Fruit fly (Drosophila melanogaster) whole organism, wandering third instar larva: ENCODE data around the gene CG13928.
A peak's percentile ranks its signal among the peaks of the same experiment; 100 is the strongest.

ENCODE experiments used
- Abd-B ChIP-seq: fragments of >200 bp; optimal IDR thresholded peaks from 2 replicates; lab custom pipeline; 2017; ENCODE audit warnings: missing biosample characterization, missing genetic modification characterization
- CG32264 ChIP-seq: fragments of 200-800 bp; sonication (Bioruptor generic); optimal IDR thresholded peaks from 2 replicates; lab custom pipeline; 2016; ENCODE audit warnings: missing biosample characterization, missing genetic modification characterization
- CG9705 ChIP-seq: fragments of 200-800 bp; sonication (Bioruptor generic); optimal IDR thresholded peaks from 2 replicates; lab custom pipeline; 2018; ENCODE audit warnings: missing biosample characterization, mild to moderate bottlenecking, missing genetic modification characterization
- CrebA ChIP-seq: fragments of 200-800 bp; sonication (Bioruptor generic); optimal IDR thresholded peaks from 2 replicates; lab custom pipeline; 2016; ENCODE audit warnings: missing biosample characterization, mild to moderate bottlenecking, missing genetic modification characterization, borderline replicate concordance
- Dfd ChIP-seq: fragments of >200 bp; optimal IDR thresholded peaks from 2 replicates; lab custom pipeline; 2017; ENCODE audit warnings: missing biosample characterization, missing genetic modification characterization
- Dif ChIP-seq: fragments of 200-275, 200-300 bp; sonication (Bioruptor generic); optimal IDR thresholded peaks from 2 replicates; lab custom pipeline; 2018; ENCODE audit warnings: missing biosample characterization, missing genetic modification characterization; ENCODE audit not compliant: partially characterized antibody
- GATAd ChIP-seq: sonication (Bioruptor generic); optimal IDR thresholded peaks from 2 replicates; lab custom pipeline; 2016; ENCODE audit warnings: missing biosample characterization, missing genetic modification characterization
- HLH106 ChIP-seq: fragments of 200-800 bp; optimal IDR thresholded peaks from 3 replicates; lab custom pipeline; 2019; ENCODE audit warnings: missing biosample characterization, mild to moderate bottlenecking, missing genetic modification characterization, moderate library complexity
- Hnf4 ChIP-seq: fragments of 200-800 bp; sonication (Bioruptor generic); optimal IDR thresholded peaks from 2 replicates; lab custom pipeline; 2016; ENCODE audit warnings: missing biosample characterization, mild to moderate bottlenecking, missing genetic modification characterization
- Hr78 ChIP-seq: fragments of >200 bp; optimal IDR thresholded peaks from 2 replicates; lab custom pipeline; 2017; ENCODE audit warnings: missing biosample characterization, missing genetic modification characterization
- Hr83 ChIP-seq: fragments of 200-300 bp; sonication (Bioruptor generic); optimal IDR thresholded peaks from 2 replicates; lab custom pipeline; 2016; ENCODE audit warnings: missing biosample characterization, mild to moderate bottlenecking, missing genetic modification characterization, moderate library complexity; ENCODE audit not compliant: poor library complexity, severe bottlenecking
- Jra ChIP-seq: sonication (Bioruptor generic); optimal IDR thresholded peaks from 2 replicates; lab custom pipeline; 2016; ENCODE audit warnings: missing biosample characterization, missing genetic modification characterization
- Mio ChIP-seq: sonication (Bioruptor generic); optimal IDR thresholded peaks from 2 replicates; lab custom pipeline; 2016; ENCODE audit warnings: missing biosample characterization, missing genetic modification characterization
- Myc ChIP-seq: fragments of >200 bp; optimal IDR thresholded peaks from 2 replicates; lab custom pipeline; 2017
- N ChIP-seq: fragments of >200 bp; optimal IDR thresholded peaks from 2 replicates; lab custom pipeline; 2018; ENCODE audit warnings: missing biosample characterization, missing external identifiers, missing genetic modification characterization
- OdsH ChIP-seq: fragments of 200-800 bp; sonication (Bioruptor generic); optimal IDR thresholded peaks from 2 replicates; lab custom pipeline; 2016; ENCODE audit warnings: missing biosample characterization, mild to moderate bottlenecking, missing genetic modification characterization
- Rel ChIP-seq, 2 experiments: fragments of 200-800 bp; sonication (Bioruptor generic) in 1 of 2; optimal IDR thresholded peaks; 2 replicates in 1 of 2; 3 replicates in 1 of 2; lab custom pipeline; 2016 to 2019; ENCODE audit warnings: mild to moderate bottlenecking in 2 of 2, missing biosample characterization in 2 of 2, missing genetic modification characterization in 2 of 2, moderate library complexity in 1 of 2
- Sp1 ChIP-seq: fragments of 200-800 bp; sonication (Bioruptor generic); optimal IDR thresholded peaks from 3 replicates; lab custom pipeline; 2019; ENCODE audit warnings: missing biosample characterization, mild to moderate bottlenecking, missing genetic modification characterization, moderate library complexity
- Vsx2 ChIP-seq: fragments of 200-300, 225-300 bp; sonication (Bioruptor generic); optimal IDR thresholded peaks from 2 replicates; lab custom pipeline; 2018; ENCODE audit warnings: missing biosample characterization, missing genetic modification characterization; ENCODE audit not compliant: partially characterized antibody
- br ChIP-seq: fragments of 200-800 bp; sonication (Bioruptor generic); optimal IDR thresholded peaks from 2 replicates; lab custom pipeline; 2016; ENCODE audit warnings: missing biosample characterization, missing genetic modification characterization
- brk ChIP-seq: fragments of 200-800 bp; sonication (Bioruptor generic); optimal IDR thresholded peaks from 2 replicates; lab custom pipeline; 2016; ENCODE audit warnings: missing biosample characterization, mild to moderate bottlenecking, missing genetic modification characterization
- dl ChIP-seq, 2 experiments: fragments of 175-275, 200-275 bp in 1 of 2; fragments of 200-275 bp in 1 of 2; sonication (Bioruptor generic); optimal IDR thresholded peaks; lab custom pipeline; 2018; ENCODE audit warnings: mild to moderate bottlenecking in 2 of 2, missing biosample characterization in 2 of 2, missing genetic modification characterization in 2 of 2, moderate library complexity in 2 of 2; ENCODE audit not compliant: partially characterized antibody in 2 of 2, insufficient read depth in 1 of 2
- dmrt93B ChIP-seq: fragments of 200-800 bp; sonication (Bioruptor generic); optimal IDR thresholded peaks from 2 replicates; lab custom pipeline; 2018; ENCODE audit warnings: missing biosample characterization, mild to moderate bottlenecking, missing genetic modification characterization
- dsf ChIP-seq: sonication (Bioruptor generic); optimal IDR thresholded peaks from 2 replicates; lab custom pipeline; 2016; ENCODE audit warnings: missing biosample characterization, missing genetic modification characterization, borderline replicate concordance
- ey ChIP-seq: fragments of 200-800 bp; sonication (Bioruptor generic); optimal IDR thresholded peaks from 2 replicates; lab custom pipeline; 2016; ENCODE audit warnings: missing biosample characterization, missing genetic modification characterization
- foxo ChIP-seq, 2 experiments: fragments of 200-800 bp; sonication (Bioruptor generic); optimal IDR thresholded peaks; 2 replicates in 1 of 2; 3 replicates in 1 of 2; lab custom pipeline; 2016 to 2017; ENCODE audit warnings: missing biosample characterization in 2 of 2, missing genetic modification characterization in 2 of 2
- fru ChIP-seq: fragments of 200-800 bp; sonication (Bioruptor generic); optimal IDR thresholded peaks from 3 replicates; lab custom pipeline; 2016; ENCODE audit warnings: missing biosample characterization, mild to moderate bottlenecking, missing genetic modification characterization
- h ChIP-seq: fragments of 200-800 bp; sonication (Bioruptor generic); optimal IDR thresholded peaks from 3 replicates; lab custom pipeline; 2016; ENCODE audit warnings: missing biosample characterization, mild to moderate bottlenecking, missing genetic modification characterization
- jim ChIP-seq: fragments of 175-275, 200-325 bp; sonication (Bioruptor generic); optimal IDR thresholded peaks from 2 replicates; lab custom pipeline; 2016; ENCODE audit warnings: missing biosample characterization, mild to moderate bottlenecking, missing genetic modification characterization
- lola ChIP-seq: fragments of >200 bp; optimal IDR thresholded peaks from 2 replicates; lab custom pipeline; 2017; ENCODE audit warnings: missing biosample characterization, missing genetic modification characterization
- pan ChIP-seq: fragments of >200 bp; optimal IDR thresholded peaks from 2 replicates; lab custom pipeline; 2017
- psq ChIP-seq: fragments of 200-800 bp; sonication (Bioruptor generic); optimal IDR thresholded peaks from 3 replicates; lab custom pipeline; 2017; ENCODE audit warnings: missing biosample characterization, mild to moderate bottlenecking, missing genetic modification characterization, moderate library complexity
- rgr ChIP-seq: fragments of 200-800 bp; sonication (Bioruptor generic); optimal IDR thresholded peaks from 3 replicates; lab custom pipeline; 2016; ENCODE audit warnings: missing biosample characterization, mild to moderate bottlenecking, missing genetic modification characterization
- sage ChIP-seq: fragments of 200-800 bp; sonication (Bioruptor generic); optimal IDR thresholded peaks from 2 replicates; lab custom pipeline; 2016; ENCODE audit warnings: missing biosample characterization, mild to moderate bottlenecking, missing genetic modification characterization
- sv ChIP-seq: fragments of 200-800 bp; sonication (Bioruptor generic); optimal IDR thresholded peaks from 3 replicates; lab custom pipeline; 2016; ENCODE audit warnings: missing biosample characterization, missing genetic modification characterization
- tai ChIP-seq: sonication (Bioruptor generic); optimal IDR thresholded peaks from 2 replicates; lab custom pipeline; 2016; ENCODE audit warnings: missing biosample characterization, missing genetic modification characterization
- usp ChIP-seq: fragments of >200 bp; optimal IDR thresholded peaks from 2 replicates; lab custom pipeline; 2017; ENCODE audit warnings: missing biosample characterization, missing genetic modification characterization
- woc ChIP-seq: sonication (Bioruptor generic); optimal IDR thresholded peaks from 2 replicates; lab custom pipeline; 2016; ENCODE audit warnings: missing biosample characterization, mild to moderate bottlenecking, missing genetic modification characterization

CG13928 gene

dm6 chr3L:1586266-1587054, 41.7 kb downstream of the CG13928 start:
- TF ChIP-seq Sp1 (GFP tag; lab: Kevin White, UChicago) (peak; percentile 37), Hr83 (peak; percentile 82), dl (GFP tag; optimal IDR thresholded peaks at IDR 0.05; lab: Kevin White, UChicago; ENCODE audit: insufficient read depth in 1 of 2, partially characterized antibody in 2 of 2) (peak; percentile 96 to 98), dsf (GFP tag; lab: Kevin White, UChicago) (no peak), Dif (GFP tag; lab: Kevin White, UChicago) (peak; percentile 99), br (GFP tag; lab: Kevin White, UChicago) (peak; percentile 49), Rel (GFP tag; optimal IDR thresholded peaks at IDR 0.05; lab: Kevin White, UChicago) (peak; percentile 64), Rel (tag; optimal IDR thresholded peaks at IDR 0.05; lab: Kevin White, UChicago) (peak; percentile 10), lola (GFP tag; lab: Kevin White, UChicago) (no peak), h (GFP tag; lab: Kevin White, UChicago) (peak; percentile 90), brk (GFP tag; lab: Kevin White, UChicago) (peak; percentile 42), GATAd (no peak), sage (peak; percentile 74), Jra (peak; percentile 76), rgr (peak; percentile 44), Hnf4 (GFP tag; lab: Kevin White, UChicago) (peak; percentile 35), CG9705 (no peak), foxo (GFP tag; optimal IDR thresholded peaks at IDR 0.05; lab: Kevin White, UChicago) (peak in 1 of 2 experiments; percentile 48), fru (GFP tag; lab: Kevin White, UChicago) (peak; percentile 48), CG32264 (peak; percentile 45), Mio (no peak), jim (GFP tag; lab: Kevin White, UChicago) (no peak), Hr78 (GFP tag; lab: Kevin White, UChicago) (no peak), Vsx2 (GFP tag; lab: Kevin White, UChicago) (peak; percentile 95), CrebA (peak; percentile 86), psq (GFP tag; lab: Kevin White, UChicago) (peak; percentile 41)

dm6 chr3L:1584781-1585180, 43.4 kb downstream of the CG13928 start:
- peak; percentile 38 for TF ChIP-seq ey (GFP tag; lab: Kevin White, UChicago)
- peak; percentile 30 for TF ChIP-seq CG9705
- no peak for TF ChIP-seq Mio
- no peak for TF ChIP-seq Hr78 (GFP tag; lab: Kevin White, UChicago)
- TF ChIP-seq CG32264: peak; percentile 71
- TF ChIP-seq sv (GFP tag; lab: Kevin White, UChicago): no peak
- TF ChIP-seq usp (GFP tag; lab: Kevin White, UChicago): no peak
- TF ChIP-seq Dif (GFP tag; lab: Kevin White, UChicago): no peak
- no peak for TF ChIP-seq GATAd
- TF ChIP-seq tai (GFP tag; lab: Kevin White, UChicago): no peak
- TF ChIP-seq rgr: no peak
- TF ChIP-seq dmrt93B (GFP tag; lab: Kevin White, UChicago): peak; percentile 61
- TF ChIP-seq sage: peak; percentile 60
- no peak for TF ChIP-seq Dfd (GFP tag; lab: Kevin White, UChicago)
- no peak for TF ChIP-seq Hr83
- no peak for TF ChIP-seq Jra
- TF ChIP-seq HLH106: peak; percentile 72
- TF ChIP-seq Abd-B: no peak
- TF ChIP-seq brk (GFP tag; lab: Kevin White, UChicago): no peak
- TF ChIP-seq Sp1 (GFP tag; lab: Kevin White, UChicago): peak; percentile 0
- peak; percentile 46 for TF ChIP-seq br (GFP tag; lab: Kevin White, UChicago)
- TF ChIP-seq lola (GFP tag; lab: Kevin White, UChicago): no peak
- no peak for TF ChIP-seq OdsH (GFP tag; lab: Kevin White, UChicago)
- TF ChIP-seq CrebA: no peak
- no peak for TF ChIP-seq Myc (lab: Kevin White, UChicago)
- no peak for TF ChIP-seq dsf (GFP tag; lab: Kevin White, UChicago)
- TF ChIP-seq h (GFP tag; lab: Kevin White, UChicago): peak; percentile 78
- no peak for TF ChIP-seq fru (GFP tag; lab: Kevin White, UChicago)
- TF ChIP-seq Hnf4 (GFP tag; lab: Kevin White, UChicago): no peak
- peak; percentile 72 for TF ChIP-seq woc (GFP tag; lab: Kevin White, UChicago)
- TF ChIP-seq foxo (GFP tag; optimal IDR thresholded peaks at IDR 0.05; lab: Kevin White, UChicago): peak in 1 of 2 experiments; percentile 39
- TF ChIP-seq Rel (GFP tag; optimal IDR thresholded peaks at IDR 0.05; lab: Kevin White, UChicago): no peak
- TF ChIP-seq Rel (tag; optimal IDR thresholded peaks at IDR 0.05; lab: Kevin White, UChicago): no peak
- no peak for TF ChIP-seq psq (GFP tag; lab: Kevin White, UChicago)
- TF ChIP-seq pan (lab: Kevin White, UChicago): no peak
- no peak for TF ChIP-seq N (GFP tag; lab: Kevin White, UChicago)
- no peak for TF ChIP-seq Vsx2 (GFP tag; lab: Kevin White, UChicago)
- TF ChIP-seq jim (GFP tag; lab: Kevin White, UChicago): no peak
- TF ChIP-seq dl (GFP tag; optimal IDR thresholded peaks at IDR 0.05; lab: Kevin White, UChicago; ENCODE audit: insufficient read depth in 1 of 2, partially characterized antibody in 2 of 2): no peak
